Worm (Caenorhabditis elegans) whole organism, L4 larva: ENCODE data around the gene lgc-31.

Experiments
- F26F4.8 ChIP-seq: fragments of 200-800 bp; sonication (Bioruptor generic); conservative IDR thresholded peaks from 2 replicates; pipeline ENCODE4 v1.3.6; 2022; ENCODE audit warnings: missing genetic modification characterization, missing compliant biosample characterization
- F44E2.7 ChIP-seq: fragments of 200-800 bp; sonication (Bioruptor generic); IDR thresholded peaks from 2 replicates; pipeline ENCODE4 v2.1.2; 2022; ENCODE audit warnings: missing genetic modification characterization, missing compliant biosample characterization
- F49E8.2 ChIP-seq: sonication (generic microtip); optimal IDR thresholded peaks from 2 replicates; lab custom pipeline; 2016; ENCODE audit warnings: missing compliant biosample characterization, mild to moderate bottlenecking, missing genetic modification characterization, borderline replicate concordance
- T20F7.1 ChIP-seq: fragments of 200-800 bp; sonication (Bioruptor generic); optimal IDR thresholded peaks from 2 replicates; lab custom pipeline; 2018; ENCODE audit warnings: mild to moderate bottlenecking, missing genetic modification characterization, missing compliant biosample characterization
- Y48G9A.11 ChIP-seq: fragments of 200-800 bp; sonication (Bioruptor generic); IDR thresholded peaks from 2 replicates; pipeline ENCODE4 v1.3.6; 2022; ENCODE audit warnings: missing genetic modification reagents, missing genetic modification characterization, missing compliant biosample characterization
- Y5F2A.4 ChIP-seq: fragments of 200-800 bp; sonication (Bioruptor generic); optimal IDR thresholded peaks from 2 replicates; lab custom pipeline; 2018; ENCODE audit warnings: mild to moderate bottlenecking, missing genetic modification characterization, missing compliant biosample characterization
- Y75B8A.6 ChIP-seq: fragments of 200-800 bp; sonication (Bioruptor generic); IDR thresholded peaks from 2 replicates; pipeline ENCODE4 v1.3.6; 2022; ENCODE audit warnings: missing genetic modification reagents, missing genetic modification characterization, missing compliant biosample characterization
- ZK337.2 ChIP-seq: fragments of 200-800 bp; sonication (Bioruptor generic); IDR thresholded peaks from 2 replicates; pipeline ENCODE4 v1.3.6; 2022; ENCODE audit warnings: missing genetic modification reagents, missing genetic modification characterization, missing compliant biosample characterization
- aha-1 ChIP-seq: fragments of 150-350 bp; peaks from one replicate; lab custom pipeline; 2014; ENCODE audit warnings: missing biosample characterization, missing genetic modification characterization
- ama-1 ChIP-seq: fragments of 150-350 bp; optimal IDR thresholded peaks from 2 replicates; lab custom pipeline; 2014; ENCODE audit warnings: inconsistent platforms, mixed read lengths
- arid-1 ChIP-seq: fragments of 200-800 bp; sonication (Bioruptor generic); conservative IDR thresholded peaks from 2 replicates; pipeline ENCODE4 v1.3.6; 2022; ENCODE audit warnings: missing genetic modification reagents, missing genetic modification characterization, missing compliant biosample characterization
- ceh-20 ChIP-seq: fragments of 200-800 bp; sonication (Bioruptor generic); IDR thresholded peaks from 2 replicates; pipeline ENCODE4 v1.3.6; 2022; ENCODE audit warnings: missing genetic modification reagents, missing genetic modification characterization, missing compliant biosample characterization
- ceh-44 ChIP-seq: fragments of 200-800 bp; sonication (Bioruptor generic); IDR thresholded peaks from 2 replicates; pipeline ENCODE4 v1.3.6; 2022; ENCODE audit warnings: missing genetic modification reagents, missing genetic modification characterization, missing compliant biosample characterization
- ceh-62 ChIP-seq: sonication (generic microtip); optimal IDR thresholded peaks from 2 replicates; lab custom pipeline; 2017; ENCODE audit warnings: missing biosample characterization, missing genetic modification characterization
- daf-12 ChIP-seq: fragments of 150-350 bp; optimal IDR thresholded peaks from 2 replicates; lab custom pipeline; 2014; ENCODE audit warnings: missing biosample characterization, missing genetic modification reagents, missing genetic modification characterization
- daf-16 ChIP-seq, 3 experiments: sonication (generic microtip); optimal IDR thresholded peaks; 2 replicates each; lab custom pipeline; 2016 to 2017; ENCODE audit warnings: missing genetic modification characterization in 3 of 3, missing genetic modification reagents in 3 of 3, mild to moderate bottlenecking in 2 of 3, missing compliant biosample characterization in 2 of 3, missing biosample characterization in 1 of 3, moderate library complexity in 1 of 3
- daf-19 ChIP-seq: fragments of 200-800 bp; sonication (Bioruptor generic); conservative IDR thresholded peaks from 2 replicates; pipeline ENCODE4 v1.3.6; 2022; ENCODE audit warnings: missing genetic modification characterization, missing compliant biosample characterization
- daf-8 ChIP-seq: fragments of 200-800 bp; sonication (Bioruptor generic); IDR thresholded peaks from 2 replicates; pipeline ENCODE4 v1.3.6; 2022; ENCODE audit warnings: missing genetic modification characterization, missing compliant biosample characterization
- dmd-6 ChIP-seq: fragments of 200-800 bp; sonication (Bioruptor generic); IDR thresholded peaks from 2 replicates; pipeline ENCODE4 v1.3.6; 2022; ENCODE audit warnings: missing genetic modification reagents, missing genetic modification characterization, missing compliant biosample characterization
- dmd-8 ChIP-seq: fragments of 200-800 bp; sonication (Bioruptor generic); IDR thresholded peaks from 2 replicates; pipeline ENCODE4 v1.3.6; 2022; ENCODE audit warnings: missing genetic modification characterization, missing compliant biosample characterization
- dmd-9 ChIP-seq: fragments of 200-800 bp; sonication (Bioruptor generic); IDR thresholded peaks from 2 replicates; pipeline ENCODE4 v1.3.6; 2022; ENCODE audit warnings: missing genetic modification reagents, missing genetic modification characterization, missing compliant biosample characterization
- dpl-1 ChIP-seq: fragments of 150-350 bp; optimal IDR thresholded peaks from 2 replicates; lab custom pipeline; 2014; ENCODE audit warnings: missing biosample characterization, missing genetic modification reagents, missing genetic modification characterization
- egl-43 ChIP-seq: fragments of 200-800 bp; sonication (Bioruptor generic); IDR thresholded peaks from 2 replicates; pipeline ENCODE4 v1.3.6; 2022; ENCODE audit warnings: missing genetic modification reagents, missing genetic modification characterization, missing compliant biosample characterization
- fkh-10 ChIP-seq: fragments of 150-350 bp; optimal IDR thresholded peaks from 2 replicates; lab custom pipeline; 2014; ENCODE audit warnings: missing biosample characterization, missing genetic modification reagents, missing genetic modification characterization
- hif-1 ChIP-seq, 2 experiments: sonication (generic microtip); optimal IDR thresholded peaks; 2 replicates each; lab custom pipeline; 2016 to 2017; ENCODE audit warnings: missing compliant biosample characterization in 2 of 2, missing genetic modification characterization in 2 of 2, missing genetic modification reagents in 2 of 2, missing genotype in 2 of 2, mild to moderate bottlenecking in 1 of 2
- hmg-1.1 ChIP-seq: fragments of 200-800 bp; sonication (Bioruptor generic); IDR thresholded peaks from 2 replicates; pipeline ENCODE4 v1.3.6; 2022; ENCODE audit warnings: missing genetic modification reagents, missing genetic modification characterization, missing compliant biosample characterization
- lin-1 ChIP-seq: fragments of 200-800 bp; sonication (Bioruptor generic); IDR thresholded peaks from 2 replicates; pipeline ENCODE4 v1.3.6; 2022; ENCODE audit warnings: missing genetic modification reagents, missing genetic modification characterization, missing compliant biosample characterization
- lin-38 ChIP-seq: fragments of 200-800 bp; sonication (Bioruptor generic); IDR thresholded peaks from 2 replicates; pipeline ENCODE4 v1.3.6; 2022; ENCODE audit warnings: missing genetic modification reagents, missing genetic modification characterization, missing compliant biosample characterization
- lir-3 ChIP-seq: sonication (generic microtip); optimal IDR thresholded peaks from 2 replicates; lab custom pipeline; 2016; ENCODE audit warnings: mild to moderate bottlenecking, missing genetic modification characterization, missing compliant biosample characterization
- madf-9 ChIP-seq: fragments of 200-800 bp; sonication (Bioruptor generic); conservative IDR thresholded peaks from 2 replicates; pipeline ENCODE4 v1.3.6; 2022; ENCODE audit warnings: missing genetic modification reagents, missing genetic modification characterization, missing compliant biosample characterization
- mep-1 ChIP-seq: fragments of 150-350 bp; sonication (generic microtip); optimal IDR thresholded peaks from 3 replicates; lab custom pipeline; 2014; ENCODE audit warnings: missing biosample characterization, missing genetic modification characterization
- nhr-10 ChIP-seq: fragments of 150-350 bp; optimal IDR thresholded peaks from 2 replicates; lab custom pipeline; 2014; ENCODE audit warnings: missing biosample characterization, missing genetic modification characterization
- nhr-102 ChIP-seq: sonication (generic microtip); optimal IDR thresholded peaks from 2 replicates; lab custom pipeline; 2016; ENCODE audit warnings: mild to moderate bottlenecking, missing genetic modification characterization, moderate library complexity, missing compliant biosample characterization
- nhr-11 ChIP-seq: fragments of 150-350 bp; optimal IDR thresholded peaks from 2 replicates; lab custom pipeline; 2014; ENCODE audit warnings: missing biosample characterization, missing genetic modification characterization
- nhr-25 ChIP-seq: sonication (generic microtip); optimal IDR thresholded peaks from 2 replicates; lab custom pipeline; 2017; ENCODE audit warnings: missing genetic modification characterization, mild to moderate bottlenecking, missing compliant biosample characterization, antibody characterized with exemption, moderate library complexity, borderline replicate concordance; ENCODE audit not compliant: insufficient read depth
- nhr-28 ChIP-seq: fragments of 150-350 bp; optimal IDR thresholded peaks from 2 replicates; lab custom pipeline; 2014; ENCODE audit warnings: missing biosample characterization, missing genetic modification characterization
- nhr-41 ChIP-seq: fragments of 200-800 bp; sonication (Bioruptor generic); IDR thresholded peaks from 2 replicates; pipeline ENCODE4 v1.3.6; 2022; ENCODE audit warnings: missing genetic modification reagents, missing genetic modification characterization, missing compliant biosample characterization
- nhr-42 ChIP-seq: fragments of 200-800 bp; sonication (Bioruptor generic); IDR thresholded peaks from 2 replicates; pipeline ENCODE4 v1.3.6; 2022; ENCODE audit warnings: missing genetic modification characterization, missing compliant biosample characterization
- nhr-48 ChIP-seq: sonication (generic microtip); optimal IDR thresholded peaks from 2 replicates; lab custom pipeline; 2016; ENCODE audit warnings: mild to moderate bottlenecking, missing genetic modification characterization, missing compliant biosample characterization
- nhr-76 ChIP-seq: fragments of 150-350 bp; optimal IDR thresholded peaks from 2 replicates; lab custom pipeline; 2014; ENCODE audit warnings: missing biosample characterization, missing genetic modification characterization
- rbr-2 ChIP-seq: sonication (generic microtip); optimal IDR thresholded peaks from 2 replicates; lab custom pipeline; 2016; ENCODE audit warnings: missing genotype, missing genetic modification characterization, missing compliant biosample characterization
- saeg-2 ChIP-seq: fragments of 200-800 bp; sonication (Bioruptor generic); IDR thresholded peaks from 2 replicates; pipeline ENCODE4 v1.3.6; 2022; ENCODE audit warnings: missing genetic modification reagents, missing genetic modification characterization, missing compliant biosample characterization
- set-16 ChIP-seq: fragments of 200-800 bp; sonication (Bioruptor generic); IDR thresholded peaks from 2 replicates; pipeline ENCODE4 v1.3.6; 2022; ENCODE audit warnings: missing genetic modification reagents, missing genetic modification characterization, missing compliant biosample characterization
- spr-1 ChIP-seq: sonication (generic microtip); optimal IDR thresholded peaks from 2 replicates; lab custom pipeline; 2016; ENCODE audit warnings: mild to moderate bottlenecking, missing genetic modification characterization, missing compliant biosample characterization
- zfp-2 ChIP-seq: sonication (generic microtip); optimal IDR thresholded peaks from 2 replicates; lab custom pipeline; 2016; ENCODE audit warnings: mild to moderate bottlenecking, missing genetic modification characterization, missing compliant biosample characterization
- zip-11 ChIP-seq: fragments of 200-800 bp; sonication (Bioruptor generic); IDR thresholded peaks from 2 replicates; pipeline ENCODE4 v1.3.6; 2022; ENCODE audit warnings: missing genetic modification characterization, missing compliant biosample characterization
- ztf-11 ChIP-seq: fragments of 150-350 bp; optimal IDR thresholded peaks from 2 replicates; lab custom pipeline; 2014; ENCODE audit warnings: missing biosample characterization, missing genetic modification characterization

The lgc-31 gene

ce11 chrV:15551642-15552041 is 29.8 kb upstream of the lgc-31 start (continued):
- 0 out of 2 replicates have a peak, but pooled peaks have one; percentile 60 for TF ChIP-seq Y75B8A.6
- no peak for TF ChIP-seq ceh-20
- peak; percentile 47 for TF ChIP-seq Y5F2A.4 (GFP tag; lab: Kevin White, UChicago)
- TF ChIP-seq nhr-10 (tag; lab: Kevin White, UChicago): no peak
- no peak for TF ChIP-seq nhr-11 (tag; lab: Kevin White, UChicago)
- peak; percentile 98 for TF ChIP-seq aha-1 (tag; lab: Kevin White, UChicago)
- peak; percentile 73 for TF ChIP-seq arid-1 (GFP tag; lab: Robert Waterston, UW)
- peak; percentile 79 for TF ChIP-seq hmg-1.1
- no peak for TF ChIP-seq ama-1
- no peak for TF ChIP-seq daf-12 (tag; lab: Kevin White, UChicago)
- no peak for TF ChIP-seq zfp-2 (tag; lab: Kevin White, UChicago)
- TF ChIP-seq ztf-11: no peak
- TF ChIP-seq lin-38 (GFP tag; lab: Robert Waterston, UW): peak; percentile 71
- 0 out of 2 replicates have a peak, but pooled peaks have one; percentile 33 for TF ChIP-seq set-16 (GFP tag; lab: Robert Waterston, UW)
- TF ChIP-seq T20F7.1: no peak
- peak; percentile 10 for TF ChIP-seq dpl-1
- TF ChIP-seq daf-16 (GFP tag; optimal IDR thresholded peaks at IDR 0.05; lab: Kevin White, UChicago): peak in 1 of 2 experiments; percentile 28
- TF ChIP-seq daf-16 (tag; optimal IDR thresholded peaks at IDR 0.05; lab: Kevin White, UChicago): peak; percentile 32
- peak; percentile 71; the same call in 1 of the 2 replicates for TF ChIP-seq nhr-41 (GFP tag; lab: Robert Waterston, UW)
- peak; percentile 41; the same call in 1 of the 2 replicates for TF ChIP-seq zip-11 (GFP tag; lab: Robert Waterston, UW)
- no peak for TF ChIP-seq nhr-76 (tag; lab: Kevin White, UChicago)
- TF ChIP-seq nhr-48 (tag; lab: Kevin White, UChicago): peak; percentile 25
- peak; percentile 45 for TF ChIP-seq rbr-2 (tag; lab: Kevin White, UChicago)
- TF ChIP-seq mep-1 (tag; lab: Kevin White, UChicago): peak; percentile 67
- 0 out of 2 replicates have a peak, but pooled peaks have one; percentile 54 for TF ChIP-seq F44E2.7
- TF ChIP-seq dmd-8 (GFP tag; lab: Robert Waterston, UW): peak; percentile 91
- 0 out of 2 replicates have a peak, but pooled peaks have one; percentile 29 for TF ChIP-seq ceh-44 (GFP tag; lab: Robert Waterston, UW)
- TF ChIP-seq Y48G9A.11 (GFP tag; lab: Robert Waterston, UW): peak; percentile 47; the same call in 1 of the 2 replicates
- peak; percentile 87 for TF ChIP-seq F26F4.8
- peak; percentile 47 for TF ChIP-seq lir-3 (tag; lab: Kevin White, UChicago)

DNA sequence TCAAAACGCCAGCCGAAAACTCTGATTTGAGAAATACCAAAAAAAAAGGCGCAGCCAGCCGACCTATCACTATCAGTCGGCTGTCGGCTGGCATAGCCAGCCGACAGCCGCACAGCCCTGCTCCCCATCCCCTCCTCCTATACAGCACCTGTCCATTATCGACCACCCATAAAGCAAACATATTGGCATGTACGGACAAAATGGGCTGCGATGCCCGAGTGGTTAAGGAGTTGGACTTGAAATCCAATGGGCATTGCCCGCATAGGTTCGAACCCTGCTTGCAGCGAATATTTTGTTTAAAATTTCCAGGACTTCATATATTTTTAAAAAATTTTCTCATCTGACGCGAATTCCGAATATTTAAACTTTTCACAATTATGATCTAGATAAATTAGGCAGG is 28.6 kb upstream of the lgc-31 start:
- no peak for TF ChIP-seq daf-8 (GFP tag; lab: Robert Waterston, UW)
- 0 out of 2 replicates have a peak, but pooled peaks have one; percentile 14 for TF ChIP-seq egl-43 (GFP tag; lab: Robert Waterston, UW)
- 0 out of 2 replicates have a peak, but pooled peaks have one; percentile 10 for TF ChIP-seq set-16 (GFP tag; lab: Robert Waterston, UW)

- TF ChIP-seq daf-19 (GFP tag; lab: Robert Waterston, UW): no peak
- TF ChIP-seq saeg-2 (GFP tag; lab: Robert Waterston, UW): peak; percentile 20; the same call in 1 of the 2 replicates
- no peak for TF ChIP-seq daf-8 (GFP tag; lab: Robert Waterston, UW)
- no peak for TF ChIP-seq nhr-102
- no peak for TF ChIP-seq madf-9 (GFP tag; lab: Robert Waterston, UW)
- TF ChIP-seq nhr-48 (tag; lab: Kevin White, UChicago): peak; percentile 2
- no peak for TF ChIP-seq dmd-9 (GFP tag; lab: Robert Waterston, UW)
- 0 out of 2 replicates have a peak, but pooled peaks have one; percentile 29 for TF ChIP-seq nhr-41 (GFP tag; lab: Robert Waterston, UW)
- no peak for TF ChIP-seq nhr-42 (GFP tag; lab: Robert Waterston, UW)
- TF ChIP-seq fkh-10 (GFP tag; lab: Kevin White, UChicago): no peak
- TF ChIP-seq lin-38 (GFP tag; lab: Robert Waterston, UW): peak; percentile 66
- TF ChIP-seq ZK337.2 (GFP tag; lab: Robert Waterston, UW): 0 out of 2 replicates have a peak, but pooled peaks have one; percentile 29
- TF ChIP-seq hif-1 (tag; optimal IDR thresholded peaks at IDR 0.05; lab: Kevin White, UChicago): no peak
- no peak for TF ChIP-seq ceh-62 (tag; lab: Kevin White, UChicago)
- no peak for TF ChIP-seq nhr-25 (tag; lab: Kevin White, UChicago)
- peak; percentile 39 for TF ChIP-seq dmd-6
- TF ChIP-seq aha-1 (tag; lab: Kevin White, UChicago): no peak
- peak; percentile 9 for TF ChIP-seq spr-1
- no peak for TF ChIP-seq F49E8.2 (tag; lab: Kevin White, UChicago)
- no peak for TF ChIP-seq Y75B8A.6
- TF ChIP-seq lin-1 (GFP tag; lab: Robert Waterston, UW): peak; percentile 55; the same call in 1 of the 2 replicates
- TF ChIP-seq nhr-28: no peak
- TF ChIP-seq Y5F2A.4 (GFP tag; lab: Kevin White, UChicago): peak; percentile 33
These were observed 25.9 kb upstream of the lgc-31 start for ce11 chrV:15547727-15548126.
